Fruit fly (Drosophila melanogaster) whole organism, adult: ENCODE data around the gene CG3308.

Source experiments
- CG1620 ChIP-seq: fragments of 200-800 bp; sonication (Bioruptor generic); optimal IDR thresholded peaks from 2 replicates; lab custom pipeline; 2016; ENCODE audit warnings: missing biosample characterization, missing genetic modification characterization
- Crg-1 ChIP-seq: fragments of 200-800 bp; sonication (Bioruptor generic); optimal IDR thresholded peaks from 2 replicates; lab custom pipeline; 2016; ENCODE audit warnings: missing biosample characterization, missing genetic modification characterization
- cic ChIP-seq: fragments of 200-800 bp; sonication (Bioruptor generic); optimal IDR thresholded peaks from 2 replicates; lab custom pipeline; 2017; ENCODE audit warnings: missing biosample characterization, mild to moderate bottlenecking, missing genetic modification characterization, moderate library complexity
- cnc ChIP-seq, 2 experiments: fragments of >200 bp; optimal IDR thresholded peaks; 2 replicates each; lab custom pipeline; 2017
- kay ChIP-seq: fragments of 200-800 bp; sonication (Bioruptor generic); peaks from one replicate; lab custom pipeline; 2016; ENCODE audit warnings: missing biosample characterization, missing genetic modification characterization, borderline replicate concordance
- ovo ChIP-seq: fragments of 200-800 bp; sonication (Bioruptor generic); optimal IDR thresholded peaks from 2 replicates; lab custom pipeline; 2016; ENCODE audit warnings: missing biosample characterization, missing genetic modification characterization
- pad ChIP-seq: fragments of 200-800 bp; sonication (Bioruptor generic); optimal IDR thresholded peaks from 3 replicates; lab custom pipeline; 2017; ENCODE audit warnings: missing biosample characterization, missing genetic modification characterization, mild to moderate bottlenecking, moderate library complexity, missing genetic modification reagents
- tj ChIP-seq: fragments of 200-800 bp; sonication (Bioruptor generic); optimal IDR thresholded peaks from 3 replicates; lab custom pipeline; 2017; ENCODE audit warnings: missing biosample characterization, mild to moderate bottlenecking, missing genetic modification characterization, moderate library complexity

DNA sequence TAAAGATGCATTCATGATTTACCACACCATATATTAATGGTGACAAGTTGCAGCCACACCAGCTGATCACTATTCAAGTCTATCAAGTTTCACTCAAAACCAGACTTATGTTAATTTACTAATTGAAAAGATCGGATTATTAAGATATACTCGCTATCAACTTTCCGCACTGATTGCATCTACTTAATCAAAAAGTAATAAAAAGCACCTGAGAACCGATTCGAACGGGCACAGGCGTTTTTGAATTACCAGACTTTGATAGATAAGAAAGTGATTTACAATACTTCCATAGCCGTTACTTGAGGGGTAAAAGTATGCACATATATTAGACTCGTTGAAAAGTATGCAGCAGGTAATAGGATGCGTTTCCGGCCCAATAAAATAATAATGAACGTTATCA is 32.3 kb downstream of the CG3308 start:
- TF ChIP-seq CG1620 (GFP tag; lab: Kevin White, UChicago) (no peak), kay (no peak), tj (GFP tag; lab: Kevin White, UChicago) (no peak), Crg-1 (no peak), cic (GFP tag; lab: Kevin White, UChicago) (no peak), pad (GFP tag; lab: Kevin White, UChicago) (no peak), ovo (no peak), cnc (optimal IDR thresholded peaks at IDR 0.05; lab: Kevin White, UChicago) (no peak)
